Worm (Caenorhabditis elegans) whole organism, L1 larva: ENCODE measurements around the gene idpp-14.

ENCODE experiments used
- C16A3.4 ChIP-seq: fragments of 150-350 bp; optimal IDR thresholded peaks from 2 replicates; lab custom pipeline; 2014; ENCODE audit warnings: missing biosample characterization, missing genetic modification characterization
- ama-1 ChIP-seq: fragments of 150-350 bp; optimal IDR thresholded peaks from 2 replicates; lab custom pipeline; 2014
- blmp-1 ChIP-seq: fragments of 150-350 bp; optimal IDR thresholded peaks from 2 replicates; lab custom pipeline; 2014; ENCODE audit warnings: missing biosample characterization, missing genetic modification characterization
- ceh-8 ChIP-seq: fragments of 200-800 bp; sonication (Bioruptor generic); optimal IDR thresholded peaks from 2 replicates; lab custom pipeline; 2018; ENCODE audit warnings: mild to moderate bottlenecking, missing genetic modification characterization, moderate library complexity, missing compliant biosample characterization
- ceh-82 ChIP-seq, 3 experiments: fragments of 150-350 bp in 1 of 3; sonication (generic microtip) in 2 of 3; optimal IDR thresholded peaks; 2 replicates each; lab custom pipeline; 2014 to 2017; ENCODE audit warnings: missing biosample characterization in 3 of 3, missing genetic modification characterization in 3 of 3
- ces-1 ChIP-seq: fragments of 150-350 bp; optimal IDR thresholded peaks from 2 replicates; lab custom pipeline; 2014; ENCODE audit warnings: missing biosample characterization, missing genetic modification reagents, missing genetic modification characterization
- dpl-1 ChIP-seq, 3 experiments: fragments of 150-350 bp in 2 of 3; sonication (generic microtip) in 1 of 3; optimal IDR thresholded peaks; 2 replicates each; lab custom pipeline; 2014 to 2017; ENCODE audit warnings: missing biosample characterization in 3 of 3, missing genetic modification characterization in 3 of 3, missing genetic modification reagents in 3 of 3
- dsc-1 ChIP-seq: sonication (generic microtip); optimal IDR thresholded peaks from 2 replicates; lab custom pipeline; 2016; ENCODE audit warnings: mild to moderate bottlenecking, missing genetic modification characterization, missing compliant biosample characterization
- efl-1 ChIP-seq, 4 experiments: fragments of 150-350 bp; optimal IDR thresholded peaks in 3 of 4; peaks in 1 of 4; 1 replicate in 1 of 4; 2 replicates in 3 of 4; lab custom pipeline; 2014; ENCODE audit warnings: missing biosample characterization in 2 of 4, missing genetic modification characterization in 2 of 4, missing genetic modification reagents in 2 of 4
- efl-3 ChIP-seq: fragments of 200-800 bp; sonication (Bioruptor generic); optimal IDR thresholded peaks from 2 replicates; lab custom pipeline; 2018; ENCODE audit warnings: mild to moderate bottlenecking, missing genetic modification characterization, missing compliant biosample characterization
- egl-13 ChIP-seq: sonication (generic microtip); optimal IDR thresholded peaks from 2 replicates; lab custom pipeline; 2016; ENCODE audit warnings: missing genotype, missing genetic modification reagents, missing genetic modification characterization, missing compliant biosample characterization
- egl-27 ChIP-seq, 2 experiments: fragments of 150-350 bp in 1 of 2; sonication (generic microtip); optimal IDR thresholded peaks; 3 replicates each; lab custom pipeline; 2017 to 2018; ENCODE audit warnings: missing biosample characterization in 2 of 2, missing genetic modification characterization in 2 of 2, missing genetic modification reagents in 2 of 2
- elt-2 ChIP-seq: sonication (generic microtip); optimal IDR thresholded peaks from 2 replicates; lab custom pipeline; 2016; ENCODE audit warnings: missing genetic modification characterization, mild to moderate bottlenecking, inconsistent platforms, missing compliant biosample characterization, missing genetic modification reagents
- ets-5 ChIP-seq: fragments of 200-800 bp; sonication (Bioruptor generic); IDR thresholded peaks from 2 replicates; pipeline ENCODE4 v1.3.6; 2022; ENCODE audit warnings: missing genetic modification characterization, missing compliant biosample characterization
- fkh-8 ChIP-seq: sonication (generic microtip); optimal IDR thresholded peaks from 2 replicates; lab custom pipeline; 2016; ENCODE audit warnings: mild to moderate bottlenecking, missing genetic modification characterization, missing compliant biosample characterization
- hpl-2 ChIP-seq: fragments of 150-350 bp; optimal IDR thresholded peaks from 2 replicates; lab custom pipeline; 2014; ENCODE audit warnings: missing biosample characterization, missing genetic modification reagents, missing genetic modification characterization
- irx-1 ChIP-seq: sonication (generic microtip); optimal IDR thresholded peaks from 2 replicates; lab custom pipeline; 2016; ENCODE audit warnings: missing genetic modification characterization, missing compliant biosample characterization
- lin-14 ChIP-seq: fragments of 200-800 bp; sonication (Bioruptor generic); optimal IDR thresholded peaks from 2 replicates; lab custom pipeline; 2018; ENCODE audit warnings: mild to moderate bottlenecking, missing genetic modification characterization, moderate library complexity, missing compliant biosample characterization
- mef-2 ChIP-seq: fragments of 150-350 bp; optimal IDR thresholded peaks from 2 replicates; lab custom pipeline; 2014; ENCODE audit warnings: missing biosample characterization, missing genetic modification characterization
- mep-1 ChIP-seq: fragments of 150-350 bp; optimal IDR thresholded peaks from 2 replicates; lab custom pipeline; 2014; ENCODE audit warnings: missing biosample characterization, missing genetic modification characterization
- nhr-11 ChIP-seq: fragments of 150-350 bp; optimal IDR thresholded peaks from 2 replicates; lab custom pipeline; 2014; ENCODE audit warnings: missing biosample characterization, missing genetic modification characterization
- nhr-47 ChIP-seq: sonication (generic microtip); optimal IDR thresholded peaks from 2 replicates; lab custom pipeline; 2016; ENCODE audit warnings: mild to moderate bottlenecking, missing genetic modification characterization, moderate library complexity, missing compliant biosample characterization
- nhr-71 ChIP-seq: sonication (generic microtip); optimal IDR thresholded peaks from 2 replicates; lab custom pipeline; 2016; ENCODE audit warnings: mild to moderate bottlenecking, missing genetic modification characterization, moderate library complexity, missing compliant biosample characterization
- nhr-76 ChIP-seq: sonication (generic microtip); optimal IDR thresholded peaks from 2 replicates; lab custom pipeline; 2017; ENCODE audit warnings: missing biosample characterization, missing genetic modification characterization
- nhr-77 ChIP-seq: fragments of 150-350 bp; optimal IDR thresholded peaks from 2 replicates; lab custom pipeline; 2014; ENCODE audit warnings: missing biosample characterization, missing genetic modification characterization
- pag-3 ChIP-seq: sonication (generic microtip); optimal IDR thresholded peaks from 2 replicates; lab custom pipeline; 2017; ENCODE audit warnings: missing genetic modification characterization, mild to moderate bottlenecking, missing compliant biosample characterization, antibody characterized with exemption, borderline replicate concordance; ENCODE audit not compliant: insufficient read depth
- pqm-1 ChIP-seq: sonication (generic microtip); optimal IDR thresholded peaks from 3 replicates; lab custom pipeline; 2017; ENCODE audit warnings: missing biosample characterization, missing genetic modification characterization
- skn-1 ChIP-seq: fragments of 150-350 bp; optimal IDR thresholded peaks from 2 replicates; lab custom pipeline; 2014; ENCODE audit warnings: missing biosample characterization, missing genetic modification characterization
- snu-23 ChIP-seq: sonication (generic microtip); optimal IDR thresholded peaks from 2 replicates; lab custom pipeline; 2016; ENCODE audit warnings: missing genetic modification characterization, missing compliant biosample characterization
- sup-37 ChIP-seq: fragments of 200-800 bp; sonication (Bioruptor generic); optimal IDR thresholded peaks from 2 replicates; lab custom pipeline; 2018; ENCODE audit warnings: mild to moderate bottlenecking, missing genetic modification characterization, missing compliant biosample characterization
- tlp-1 ChIP-seq: fragments of 150-350 bp; optimal IDR thresholded peaks from 2 replicates; lab custom pipeline; 2014; ENCODE audit warnings: missing biosample characterization, missing genetic modification characterization
- vab-15 ChIP-seq: sonication (generic microtip); optimal IDR thresholded peaks from 2 replicates; lab custom pipeline; 2017; ENCODE audit warnings: missing genotype, mild to moderate bottlenecking, missing genetic modification characterization, missing compliant biosample characterization

The idpp-14 gene

ce11 chrX:16040207-16040716, 41.9 kb upstream of the idpp-14 start, which contains the start of gene B0395.3 (continued):
- TF ChIP-seq ceh-8 (GFP tag; lab: Kevin White, UChicago), result no peak
- no peak for TF ChIP-seq sup-37
- no peak for TF ChIP-seq nhr-77 (tag; lab: Kevin White, UChicago)
- no peak for TF ChIP-seq irx-1 (tag; lab: Kevin White, UChicago)
- TF ChIP-seq nhr-11, result no peak
- no peak for TF ChIP-seq nhr-76 (tag; lab: Kevin White, UChicago)
- TF ChIP-seq ces-1 (GFP tag; lab: Kevin White, UChicago), result no peak
- peak; percentile 91 for TF ChIP-seq lin-14 (GFP tag; lab: Kevin White, UChicago)
- TF ChIP-seq C16A3.4 (tag; lab: Kevin White, UChicago), result peak; percentile 17
- TF ChIP-seq mep-1 (tag; lab: Kevin White, UChicago), result peak; percentile 39
- no peak for TF ChIP-seq tlp-1 (tag; lab: Kevin White, UChicago)
- no peak for TF ChIP-seq efl-3 (GFP tag; lab: Kevin White, UChicago)

- TF ChIP-seq elt-2 (peak; percentile 40), dpl-1 (GFP tag; optimal IDR thresholded peaks at IDR 0.05; lab: Kevin White, UChicago) (no peak)
Observed at ce11 chrX:16041808-16042207, 40.3 kb upstream of the idpp-14 start.

- TF ChIP-seq nhr-47 (tag; lab: Kevin White, UChicago) (peak; percentile 17), dsc-1 (tag; lab: Kevin White, UChicago) (no peak), nhr-71 (tag; lab: Kevin White, UChicago) (peak; percentile 10), snu-23 (GFP tag; lab: Kevin White, UChicago) (no peak)
Observed at ce11 chrX:16042480-16042879, 39.7 kb upstream of the idpp-14 start.

- TF ChIP-seq egl-13 (tag; lab: Kevin White, UChicago) (no peak), skn-1 (tag; lab: Kevin White, UChicago) (no peak), mef-2 (no peak), hpl-2 (GFP tag; lab: Kevin White, UChicago) (no peak), efl-1 (optimal IDR thresholded peaks at IDR 0.05; lab: Kevin White, UChicago) (no peak), efl-1 (GFP tag; optimal IDR thresholded peaks at IDR 0.05 in 1 of 2; lab: Kevin White, UChicago) (peak in 1 of 2 experiments; percentile 49), dpl-1 (GFP tag; optimal IDR thresholded peaks at IDR 0.05; lab: Kevin White, UChicago) (no peak), pag-3 (no peak)
Observed at ce11 chrX:16044325-16044724, 37.8 kb upstream of the idpp-14 start.

- TF ChIP-seq snu-23 (GFP tag; lab: Kevin White, UChicago), result no peak
- TF ChIP-seq vab-15 (tag; lab: Kevin White, UChicago), result no peak
- TF ChIP-seq egl-27 (tag; optimal IDR thresholded peaks at IDR 0.05; lab: Kevin White, UChicago), result no peak
- TF ChIP-seq blmp-1 (tag; lab: Kevin White, UChicago), result no peak
- no peak for TF ChIP-seq fkh-8
- no peak for TF ChIP-seq nhr-76 (tag; lab: Kevin White, UChicago)
- TF ChIP-seq, all 84 proteins: peak for 0
Observed at ce11 chrX:16046379-16046778, 35.8 kb upstream of the idpp-14 start.

- TF ChIP-seq ets-5 (GFP tag; lab: Robert Waterston, UW) (no peak), ceh-82 (tag; optimal IDR thresholded peaks at IDR 0.05; lab: Kevin White, UChicago) (no peak), ama-1 (lab: Kevin White, UChicago) (no peak), lin-14 (GFP tag; lab: Kevin White, UChicago) (peak; percentile 29), pqm-1 (tag; lab: Kevin White, UChicago) (no peak)
Observed at ce11 chrX:16049573-16049972, 32.6 kb upstream of the idpp-14 start, which contains the start of gene cpd-2. Gene cpd-2, plus strand, starts transcription at chrX:16049873.
